Fruit fly (Drosophila melanogaster): ENCODE measurements around the gene CG10375.
A peak's percentile ranks its signal among the peaks of the same experiment; 100 is the strongest.

Gene CG10375

dm6 chr3R:23729066-23729465 is 38.4 kb upstream of the CG10375 start (continued):
- no peak for TF ChIP-seq CG10267 (tag; optimal IDR thresholded peaks at IDR 0.05)
- TF ChIP-seq CG9727 (GFP tag; optimal IDR thresholded peaks at IDR 0.05): peak; percentile 47
- TF ChIP-seq CG12155 (GFP tag; optimal IDR thresholded peaks at IDR 0.05): no peak
- TF ChIP-seq CG7786 (GFP tag; optimal IDR thresholded peaks at IDR 0.05): peak; percentile 34
- no peak for TF ChIP-seq fu2 (GFP tag; optimal IDR thresholded peaks at IDR 0.05)
- no peak for TF ChIP-seq Usf (GFP tag; optimal IDR thresholded peaks at IDR 0.05)
- peak; percentile 89 for TF ChIP-seq mirr (GFP tag; optimal IDR thresholded peaks at IDR 0.05)
- TF ChIP-seq Pdp1 (GFP tag; optimal IDR thresholded peaks at IDR 0.05): peak in 1 of 2 experiments; percentile 34
- TF ChIP-seq HmgZ (tag; optimal IDR thresholded peaks at IDR 0.05): peak; percentile 57
- TF ChIP-seq jing (GFP tag; optimal IDR thresholded peaks at IDR 0.05): no peak
- TF ChIP-seq CG30020 (tag; optimal IDR thresholded peaks at IDR 0.05): no peak
- no peak for TF ChIP-seq wor (GFP tag; IDR thresholded peaks at IDR 0.05)
- TF ChIP-seq ci (GFP tag; IDR thresholded peaks at IDR 0.05): peak; percentile 56; the same call in 1 of the 3 replicates
- peak in 1 of 2 experiments; percentile 26 for TF ChIP-seq dpn (GFP tag; optimal IDR thresholded peaks at IDR 0.05)
- TF ChIP-seq CG12299 (tag; optimal IDR thresholded peaks at IDR 0.05): peak; percentile 15
- no peak for TF ChIP-seq CG18476 (GFP tag; optimal IDR thresholded peaks at IDR 0.05)
- TF ChIP-seq odd (GFP tag; optimal IDR thresholded peaks at IDR 0.05): peak; percentile 64
- TF ChIP-seq CG1603 (tag; optimal IDR thresholded peaks at IDR 0.05): peak; percentile 9
- no peak for TF ChIP-seq sima (GFP tag; optimal IDR thresholded peaks at IDR 0.05)
- no peak for TF ChIP-seq Hr39 (optimal IDR thresholded peaks at IDR 0.05)
- TF ChIP-seq gce (GFP tag; IDR thresholded peaks at IDR 0.05): peak; percentile 28; the same call in 1 of the 3 replicates
- TF ChIP-seq Nf-YA (GFP tag; IDR thresholded peaks at IDR 0.05): no peak
- TF ChIP-seq BtbVII (GFP tag; optimal IDR thresholded peaks at IDR 0.05): peak; percentile 77
- peak; percentile 34 for TF ChIP-seq org-1 (GFP tag; optimal IDR thresholded peaks at IDR 0.05)
- TF ChIP-seq trh (GFP tag; optimal IDR thresholded peaks at IDR 0.05): no peak
- peak; percentile 27 for TF ChIP-seq CG15269 (tag; optimal IDR thresholded peaks at IDR 0.05)
- TF ChIP-seq twi (tag; optimal IDR thresholded peaks at IDR 0.05): peak; percentile 75
- TF ChIP-seq CG10543 (GFP tag; optimal IDR thresholded peaks at IDR 0.05): peak; percentile 89
- no peak for TF ChIP-seq sisA (GFP tag; IDR thresholded peaks at IDR 0.05)
- TF ChIP-seq Optix (GFP tag; IDR thresholded peaks at IDR 0.05): no peak
- peak; percentile 10 for TF ChIP-seq sqz (GFP tag; optimal IDR thresholded peaks at IDR 0.05)
- no peak for TF ChIP-seq CG9817 (tag; optimal IDR thresholded peaks at IDR 0.05)
- peak; percentile 26 for TF ChIP-seq ems (GFP tag; optimal IDR thresholded peaks at IDR 0.05)
- TF ChIP-seq MTF-1 (GFP tag; optimal IDR thresholded peaks at IDR 0.05; ENCODE audit: borderline replicate concordance): peak; percentile 60
- no peak for TF ChIP-seq CG4404 (GFP tag; IDR thresholded peaks at IDR 0.05)
- no peak for TF ChIP-seq TFAM (GFP tag; optimal IDR thresholded peaks at IDR 0.05)
- peak; percentile 19 for TF ChIP-seq Dek (tag; optimal IDR thresholded peaks at IDR 0.05)
- TF ChIP-seq exex (tag; optimal IDR thresholded peaks at IDR 0.05): peak; percentile 56
- TF ChIP-seq CG13894 (tag; optimal IDR thresholded peaks at IDR 0.05): peak; percentile 73
- TF ChIP-seq CG11398 (GFP tag; optimal IDR thresholded peaks at IDR 0.05): peak; percentile 29
- TF ChIP-seq fd64A (GFP tag; optimal IDR thresholded peaks at IDR 0.05): peak; percentile 19
- TF ChIP-seq CG18599 (GFP tag; optimal IDR thresholded peaks at IDR 0.05): peak; percentile 86
- no peak for TF ChIP-seq trem (tag; optimal IDR thresholded peaks at IDR 0.05)
- TF ChIP-seq kay (GFP tag; optimal IDR thresholded peaks at IDR 0.05): no peak
- no peak for TF ChIP-seq Hmx (GFP tag; optimal IDR thresholded peaks at IDR 0.05)
- no peak for TF ChIP-seq Camta (GFP tag; optimal IDR thresholded peaks at IDR 0.05)
- TF ChIP-seq caup (GFP tag; optimal IDR thresholded peaks at IDR 0.05; ENCODE audit: severe bottlenecking): peak; percentile 78
- no peak for TF ChIP-seq Dref (GFP tag; IDR thresholded peaks at IDR 0.05)
- TF ChIP-seq CG32532 (GFP tag; IDR thresholded peaks at IDR 0.05): no peak
- TF ChIP-seq CG11695 (GFP tag; IDR thresholded peaks at IDR 0.05): 0 out of 3 replicates have a peak, but pooled peaks have one; percentile 8
- no peak for TF ChIP-seq B-H1 (GFP tag; IDR thresholded peaks at IDR 0.05)

Data from whole organism, embryonic.